Fruit fly (Drosophila melanogaster): ENCODE results near the gene TTLL3A.

Gene TTLL3A

dm6 chr2L:6751037-6751436, 11.0 kb upstream of the TTLL3A start:
- TF ChIP-seq h (optimal IDR thresholded peaks at IDR 0.05), result no peak
- no peak for TF ChIP-seq Sin3A (optimal IDR thresholded peaks at IDR 0.05)
- no peak for TF ChIP-seq ttk (optimal IDR thresholded peaks at IDR 0.05)
- no peak for TF ChIP-seq Myc (optimal IDR thresholded peaks at IDR 0.05)
- TF ChIP-seq psq (optimal IDR thresholded peaks at IDR 0.05), result no peak
- no peak for TF ChIP-seq insv (optimal IDR thresholded peaks at IDR 0.05)

DNA sequence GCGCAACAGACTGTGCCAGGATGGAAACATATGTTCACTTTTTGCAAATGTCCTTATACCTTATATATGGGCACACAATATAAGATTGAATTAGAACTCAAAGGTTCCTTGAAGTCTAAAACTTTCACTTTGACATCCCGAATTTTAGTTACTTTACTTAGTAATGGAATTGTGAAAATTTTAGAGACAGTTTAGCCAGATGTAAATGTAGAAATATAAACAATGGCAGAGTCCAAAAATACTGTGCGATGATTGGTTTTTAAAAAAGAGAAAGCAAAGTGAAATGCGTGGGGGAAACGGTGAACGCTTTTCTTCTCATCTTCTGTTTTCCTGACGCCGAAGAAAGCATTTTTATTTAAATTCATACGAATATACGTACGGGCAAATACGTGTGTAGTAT, 7.8 kb upstream of the TTLL3A start, which contains the start of gene CG44271:
Gene CG44271 (minus strand): TSS at position 101 of the 400 bp plus-strand sequence.
- TF ChIP-seq insv (optimal IDR thresholded peaks at IDR 0.05) (no peak), psq (optimal IDR thresholded peaks at IDR 0.05) (no peak), Sin3A (optimal IDR thresholded peaks at IDR 0.05) (no peak), ttk (optimal IDR thresholded peaks at IDR 0.05) (no peak), Myc (optimal IDR thresholded peaks at IDR 0.05) (no peak), h (optimal IDR thresholded peaks at IDR 0.05) (no peak)

DNA sequence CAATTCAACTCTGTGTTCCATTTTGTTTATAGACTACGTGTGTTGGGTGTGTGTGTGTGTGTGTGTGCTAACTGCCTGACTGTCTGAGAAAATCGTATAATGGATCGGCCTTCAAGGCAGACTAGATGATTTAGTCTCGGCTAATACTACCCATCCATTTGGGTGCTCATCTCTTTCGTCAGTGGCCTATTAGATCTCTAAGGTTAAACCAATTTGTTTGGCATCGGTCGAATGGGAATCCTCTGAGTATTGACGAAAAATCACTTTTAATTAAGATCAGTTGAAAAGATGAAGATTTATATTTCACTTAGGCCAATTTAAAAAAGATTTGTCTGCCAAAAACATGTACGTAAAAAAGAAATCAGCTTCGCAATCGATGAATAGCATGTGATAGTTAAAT, 5.5 kb upstream of the TTLL3A start, which contains the start of gene CG31910:
Gene CG31910 (minus strand): TSS at position 101 of the 400 bp plus-strand sequence.
- TF ChIP-seq ttk (optimal IDR thresholded peaks at IDR 0.05), result no peak
- no peak for TF ChIP-seq Myc (optimal IDR thresholded peaks at IDR 0.05)
- TF ChIP-seq Sin3A (optimal IDR thresholded peaks at IDR 0.05), result no peak
- TF ChIP-seq insv (optimal IDR thresholded peaks at IDR 0.05), result no peak
- no peak for TF ChIP-seq h (optimal IDR thresholded peaks at IDR 0.05)
- TF ChIP-seq psq (optimal IDR thresholded peaks at IDR 0.05), result no peak

dm6 chr2L:6741980-6742591, 2.1 kb upstream of the TTLL3A start, which contains the start of gene meng:
TSS of gene meng (plus strand) at chr2L:6742502.
- no peak for TF ChIP-seq h (optimal IDR thresholded peaks at IDR 0.05)
- TF ChIP-seq Myc (optimal IDR thresholded peaks at IDR 0.05), result no peak
- TF ChIP-seq ttk (optimal IDR thresholded peaks at IDR 0.05), result no peak
- no peak for TF ChIP-seq psq (optimal IDR thresholded peaks at IDR 0.05)
- TF ChIP-seq Sin3A (optimal IDR thresholded peaks at IDR 0.05), result no peak
- no peak for TF ChIP-seq insv (optimal IDR thresholded peaks at IDR 0.05)

dm6 chr2L:6732566-6732965, 7.4 kb downstream of the TTLL3A start, which contains the start of gene TTLL3B:
TSS of gene TTLL3B (plus strand) at chr2L:6732866.
- no peak for TF ChIP-seq psq (optimal IDR thresholded peaks at IDR 0.05)
- TF ChIP-seq insv (optimal IDR thresholded peaks at IDR 0.05), result no peak
- TF ChIP-seq Sin3A (optimal IDR thresholded peaks at IDR 0.05), result no peak
- no peak for TF ChIP-seq ttk (optimal IDR thresholded peaks at IDR 0.05)
- no peak for TF ChIP-seq h (optimal IDR thresholded peaks at IDR 0.05)
- TF ChIP-seq Myc (optimal IDR thresholded peaks at IDR 0.05), result no peak

DNA sequence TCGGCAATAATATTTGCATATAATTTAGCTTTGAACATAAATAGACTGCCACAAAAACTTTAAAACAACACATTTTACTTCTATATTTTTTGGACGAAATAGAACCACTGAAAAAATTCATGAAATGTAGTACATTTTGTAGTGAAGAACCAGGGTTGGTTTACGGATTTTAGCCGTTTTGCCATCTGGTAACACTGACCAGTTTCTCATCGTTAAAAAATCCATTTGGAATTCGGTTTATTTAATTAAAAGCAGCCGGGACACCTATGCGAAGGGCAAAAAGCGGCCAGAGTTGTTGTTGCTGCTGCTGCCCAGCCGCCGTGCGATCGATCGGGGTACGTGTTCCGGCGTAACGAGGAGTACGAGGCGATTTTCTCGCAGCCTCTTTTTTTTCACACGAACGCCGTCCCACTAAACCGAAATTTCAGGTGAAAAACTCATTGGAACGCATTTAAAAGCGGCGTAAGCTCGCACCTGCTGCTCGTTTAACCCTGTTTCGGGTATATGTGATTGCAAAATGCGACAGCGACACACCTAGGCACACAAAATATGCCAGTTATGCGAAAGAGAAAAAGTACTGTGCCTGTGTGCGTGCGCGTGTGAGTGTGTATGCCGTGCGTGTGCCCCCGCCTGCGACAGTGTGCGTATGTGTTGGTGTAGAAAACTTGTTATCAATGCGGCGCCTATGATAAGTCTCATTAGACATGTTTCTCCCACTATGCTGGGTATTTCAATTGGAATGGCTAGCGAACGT, 16.1 kb downstream of the TTLL3A start, which contains the start of gene Liprin-alpha:
Gene Liprin-alpha (plus strand): TSS at position 154 of the 754 bp plus-strand sequence.
- TF ChIP-seq Sin3A (optimal IDR thresholded peaks at IDR 0.05) (no peak), insv (optimal IDR thresholded peaks at IDR 0.05) (no peak), ttk (optimal IDR thresholded peaks at IDR 0.05) (no peak), h (optimal IDR thresholded peaks at IDR 0.05) (no peak), psq (optimal IDR thresholded peaks at IDR 0.05) (no peak), Myc (optimal IDR thresholded peaks at IDR 0.05) (no peak)

DNA sequence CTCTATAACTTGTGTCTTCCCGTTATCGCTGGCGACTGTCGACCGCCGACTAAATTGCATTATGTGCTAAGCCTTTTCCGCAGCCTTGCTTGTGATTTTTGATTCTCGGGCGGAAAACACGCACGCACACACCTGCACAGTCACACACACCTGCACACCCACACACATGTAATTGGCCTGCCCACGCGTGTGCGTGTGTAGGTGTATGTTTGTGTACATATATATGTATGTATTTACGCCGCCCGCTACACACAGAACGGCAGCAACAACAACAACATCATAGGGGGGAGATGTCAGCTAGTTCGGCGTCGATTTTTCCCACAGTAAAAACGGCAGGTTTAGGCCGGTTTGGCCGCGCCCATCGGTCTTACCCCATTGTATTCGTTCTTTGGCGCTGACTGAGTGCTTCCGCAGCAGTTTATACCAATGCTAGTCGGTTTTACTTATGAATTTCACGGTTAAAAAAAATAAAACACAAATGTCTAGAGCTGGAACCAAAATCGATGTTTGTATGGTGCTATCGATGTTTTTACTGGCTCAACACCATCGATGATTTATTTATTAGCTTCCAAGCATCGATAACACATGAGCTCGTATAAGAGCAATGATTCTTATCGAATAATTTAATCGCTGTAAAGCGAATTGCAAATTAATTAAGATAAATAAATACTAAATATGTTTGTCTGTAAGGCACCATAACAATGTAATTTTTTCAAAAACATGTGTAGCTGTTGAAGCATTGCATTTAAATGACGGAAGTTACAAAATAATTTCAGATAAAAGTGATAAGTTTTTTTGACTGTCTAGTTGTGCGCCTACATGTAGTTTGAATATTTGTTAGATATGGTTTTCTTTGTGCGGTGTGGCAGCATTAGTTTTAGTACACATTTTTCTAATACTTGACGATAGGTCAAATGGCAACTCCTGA, 16.9 kb downstream of the TTLL3A start, which contains the start of gene homer:
Gene homer (minus strand): TSS at position 538 of the 928 bp plus-strand sequence.
- TF ChIP-seq psq (optimal IDR thresholded peaks at IDR 0.05), result no peak
- TF ChIP-seq ttk (optimal IDR thresholded peaks at IDR 0.05), result no peak
- TF ChIP-seq h (optimal IDR thresholded peaks at IDR 0.05), result no peak
- no peak for TF ChIP-seq Myc (optimal IDR thresholded peaks at IDR 0.05)
- TF ChIP-seq Sin3A (optimal IDR thresholded peaks at IDR 0.05), result no peak
- no peak for TF ChIP-seq insv (optimal IDR thresholded peaks at IDR 0.05)

dm6 chr2L:6721710-6722109, 18.3 kb downstream of the TTLL3A start:
- TF ChIP-seq h (optimal IDR thresholded peaks at IDR 0.05) (no peak), Myc (optimal IDR thresholded peaks at IDR 0.05) (no peak), psq (optimal IDR thresholded peaks at IDR 0.05) (no peak), Sin3A (optimal IDR thresholded peaks at IDR 0.05) (no peak), insv (optimal IDR thresholded peaks at IDR 0.05) (no peak), ttk (optimal IDR thresholded peaks at IDR 0.05) (no peak)

- TF ChIP-seq Sin3A (optimal IDR thresholded peaks at IDR 0.05) (no peak), insv (optimal IDR thresholded peaks at IDR 0.05) (no peak), h (optimal IDR thresholded peaks at IDR 0.05) (no peak)
These were observed 22.5 kb downstream of the TTLL3A start, which contains the start of gene Aatf for dm6 chr2L:6717460-6717859. TSS of gene Aatf (plus strand) at chr2L:6717625.

DNA sequence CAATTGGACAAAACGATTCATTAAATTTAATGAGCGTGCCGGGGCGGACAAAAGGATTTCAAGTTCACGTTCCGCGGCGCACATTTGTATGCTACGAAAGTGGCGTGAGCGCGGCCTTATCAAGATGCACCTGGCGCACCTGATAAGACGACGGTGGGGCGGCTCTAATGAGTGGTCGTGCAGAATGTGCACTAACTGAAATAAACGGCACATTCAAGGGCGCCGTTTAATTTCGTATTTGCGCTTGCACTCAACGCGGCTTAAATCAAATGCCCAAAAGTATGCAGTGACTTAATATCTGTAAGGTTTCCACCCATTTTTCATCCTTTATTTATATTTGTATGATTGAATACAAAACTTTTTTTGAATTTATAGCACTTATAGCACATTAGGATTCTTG, 23.1 kb downstream of the TTLL3A start:
- TF ChIP-seq insv (optimal IDR thresholded peaks at IDR 0.05) (no peak), Myc (optimal IDR thresholded peaks at IDR 0.05) (no peak), ttk (optimal IDR thresholded peaks at IDR 0.05) (no peak), h (optimal IDR thresholded peaks at IDR 0.05) (no peak), psq (optimal IDR thresholded peaks at IDR 0.05) (no peak), Sin3A (optimal IDR thresholded peaks at IDR 0.05) (no peak)

DNA sequence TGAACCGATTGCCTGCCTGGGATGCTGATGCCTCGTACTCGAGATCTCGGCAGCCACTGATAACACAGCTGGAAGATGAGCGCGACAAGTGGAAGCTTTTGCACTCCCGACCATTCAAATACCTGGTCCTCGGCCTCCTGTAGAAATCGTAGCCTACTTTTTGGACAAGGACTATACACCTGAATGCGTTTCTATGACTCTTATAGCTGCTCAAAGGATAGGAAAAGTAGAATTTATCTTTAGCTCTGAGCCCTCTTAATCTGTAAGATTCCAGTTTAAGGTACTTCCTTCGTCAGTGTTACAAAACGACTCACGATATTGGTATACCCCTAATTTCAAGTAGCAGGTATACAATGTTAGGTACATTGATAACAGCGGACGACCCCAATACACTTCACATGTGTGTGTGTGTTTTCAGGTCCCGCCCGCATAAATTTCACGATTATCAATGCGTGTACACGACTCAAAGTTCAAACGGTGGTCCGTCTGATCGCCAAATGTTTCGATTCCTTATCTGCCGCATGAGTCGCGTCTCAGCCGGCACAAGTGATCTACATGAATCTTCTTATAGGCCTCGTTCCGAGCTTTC, 23.7 kb downstream of the TTLL3A start, which contains the start of gene AkhR:
Gene AkhR (minus strand): TSS at position 5 of the 589 bp plus-strand sequence.
- TF ChIP-seq h (optimal IDR thresholded peaks at IDR 0.05), result no peak
